Fruit fly (Drosophila melanogaster) whole organism, embryonic: ENCODE measurements around the gene Grasp65.
A peak's percentile ranks its signal among the peaks of the same experiment; 100 is the strongest.

Experiments
- Atf6 ChIP-seq: fragments of 200-800 bp; sonication (Bioruptor generic); IDR thresholded peaks from 2 replicates; pipeline ENCODE4 v1.3.6; 2022; ENCODE audit warnings: missing biosample characterization, missing genetic modification characterization
- CG11093 ChIP-seq: fragments of 200-800 bp; sonication (Bioruptor generic); IDR thresholded peaks from 3 replicates; pipeline ENCODE4 v1.3.6; 2022; ENCODE audit warnings: missing biosample characterization, missing genetic modification characterization
- CG11504 ChIP-seq: fragments of 200-800 bp; sonication (Bioruptor generic); optimal IDR thresholded peaks from 3 replicates; lab custom pipeline; 2019; ENCODE audit warnings: missing biosample characterization, mild to moderate bottlenecking, missing genetic modification characterization, moderate library complexity
- CG11560 ChIP-seq: fragments of 200-800 bp; sonication (Bioruptor generic); IDR thresholded peaks from 3 replicates; pipeline ENCODE4 v1.3.6; 2022; ENCODE audit warnings: missing biosample characterization, missing genetic modification characterization
- CG12769 ChIP-seq: fragments of 200-800 bp; sonication (Bioruptor generic); optimal IDR thresholded peaks from 2 replicates; lab custom pipeline; 2019; ENCODE audit warnings: missing biosample characterization, mild to moderate bottlenecking, missing genetic modification characterization, moderate library complexity
- CG12942 ChIP-seq: fragments of 200-800 bp; sonication (Bioruptor generic); optimal IDR thresholded peaks from 3 replicates; lab custom pipeline; 2016; ENCODE audit warnings: missing biosample characterization, missing genetic modification characterization
- CG15011 ChIP-seq: fragments of 200-800 bp; sonication (Bioruptor generic); optimal IDR thresholded peaks from 3 replicates; lab custom pipeline; 2018; ENCODE audit warnings: missing biosample characterization, mild to moderate bottlenecking, missing genetic modification characterization
- CG16863 ChIP-seq: fragments of 200-800 bp; sonication (Bioruptor generic); optimal IDR thresholded peaks from 3 replicates; lab custom pipeline; 2016; ENCODE audit warnings: missing biosample characterization, missing genetic modification characterization
- CG2120 ChIP-seq: fragments of 200-800 bp; sonication (Bioruptor generic); optimal IDR thresholded peaks from 3 replicates; lab custom pipeline; 2016; ENCODE audit warnings: missing biosample characterization, missing genetic modification characterization
- CG2889 ChIP-seq: fragments of 200-800 bp; sonication (Bioruptor generic); IDR thresholded peaks from 3 replicates; pipeline ENCODE4 v1.3.6; 2022; ENCODE audit warnings: missing biosample characterization, missing genetic modification characterization
- CG3281 ChIP-seq: fragments of 200-800 bp; sonication (Bioruptor generic); optimal IDR thresholded peaks from 3 replicates; lab custom pipeline; 2017; ENCODE audit warnings: missing biosample characterization, mild to moderate bottlenecking, missing genetic modification characterization
- CG4820 ChIP-seq: fragments of 200-800 bp; sonication (Bioruptor generic); optimal IDR thresholded peaks from 3 replicates; lab custom pipeline; 2016; ENCODE audit warnings: missing biosample characterization, missing genetic modification characterization
- CG5180 ChIP-seq: fragments of 200-800 bp; sonication (Bioruptor generic); optimal IDR thresholded peaks from 3 replicates; lab custom pipeline; 2017; ENCODE audit warnings: missing biosample characterization, missing genetic modification characterization, mild to moderate bottlenecking, moderate library complexity, missing genetic modification reagents
- CG6272 ChIP-seq: fragments of 200-800 bp; sonication (Bioruptor generic); IDR thresholded peaks from 2 replicates; pipeline ENCODE4 v1.3.6; 2022; ENCODE audit warnings: missing biosample characterization, missing genetic modification characterization
- CG6689 ChIP-seq: fragments of 200-800 bp; sonication (Bioruptor generic); IDR thresholded peaks from 2 replicates; pipeline ENCODE4 v1.3.6; 2022; ENCODE audit warnings: missing biosample characterization, missing genetic modification characterization
- CG7839 ChIP-seq: fragments of 200-800 bp; sonication (Bioruptor generic); optimal IDR thresholded peaks from 3 replicates; lab custom pipeline; 2018; ENCODE audit warnings: missing biosample characterization, mild to moderate bottlenecking, missing genetic modification characterization, moderate library complexity
- Dad ChIP-seq: fragments of 200-800 bp; sonication (Bioruptor generic); optimal IDR thresholded peaks from 3 replicates; lab custom pipeline; 2016; ENCODE audit warnings: missing biosample characterization, missing genetic modification characterization
- Dip3 ChIP-seq: fragments of 200-800 bp; sonication (Bioruptor generic); optimal IDR thresholded peaks from 3 replicates; lab custom pipeline; 2016; ENCODE audit warnings: missing biosample characterization, missing genetic modification characterization
- Ets65A ChIP-seq: fragments of 200-800 bp; sonication (Bioruptor generic); peaks from one replicate; lab custom pipeline; 2016; ENCODE audit warnings: missing biosample characterization, missing genetic modification characterization
- Gsc ChIP-seq: fragments of 200-800 bp; sonication (Bioruptor generic); IDR thresholded peaks from 2 replicates; pipeline ENCODE4 v1.3.6; 2022; ENCODE audit warnings: missing biosample characterization, missing genetic modification characterization
- H15 ChIP-seq: fragments of 200-800 bp; sonication (Bioruptor generic); IDR thresholded peaks from 3 replicates; pipeline ENCODE4 v1.3.6; 2022; ENCODE audit warnings: missing biosample characterization, missing genetic modification characterization
- HmgD ChIP-seq: fragments of 200-800 bp; sonication (Bioruptor generic); optimal IDR thresholded peaks from 3 replicates; lab custom pipeline; 2016; ENCODE audit warnings: missing biosample characterization, missing genetic modification characterization
- Hmr ChIP-seq: fragments of 200-800 bp; sonication (Bioruptor generic); optimal IDR thresholded peaks from 3 replicates; lab custom pipeline; 2017; ENCODE audit warnings: mild to moderate bottlenecking, missing biosample characterization, missing genetic modification reagents, missing genetic modification characterization
- Lhr ChIP-seq: fragments of 200-800 bp; sonication (Bioruptor generic); optimal IDR thresholded peaks from 3 replicates; lab custom pipeline; 2017; ENCODE audit warnings: mild to moderate bottlenecking, missing biosample characterization, missing genetic modification reagents, missing genetic modification characterization
- MESR4 ChIP-seq: fragments of 200-800 bp; sonication (Bioruptor generic); optimal IDR thresholded peaks from 2 replicates; lab custom pipeline; 2018; ENCODE audit warnings: missing biosample characterization, mild to moderate bottlenecking, missing genetic modification characterization, moderate library complexity
- Mes4 ChIP-seq: fragments of 200-800 bp; sonication (Bioruptor generic); optimal IDR thresholded peaks from 2 replicates; lab custom pipeline; 2016; ENCODE audit warnings: missing biosample characterization, missing genetic modification characterization
- Pdp1 ChIP-seq, 2 experiments: fragments of 200-800 bp; sonication (Bioruptor generic); optimal IDR thresholded peaks; 3 replicates each; lab custom pipeline; 2016; ENCODE audit warnings: missing biosample characterization in 2 of 2, missing genetic modification characterization in 2 of 2, mild to moderate bottlenecking in 1 of 2, moderate library complexity in 1 of 2
- Sin3A ChIP-seq: fragments of >200 bp; optimal IDR thresholded peaks from 2 replicates; lab custom pipeline; 2018
- Six4 ChIP-seq: fragments of 200-800 bp; sonication (Bioruptor generic); optimal IDR thresholded peaks from 2 replicates; lab custom pipeline; 2016; ENCODE audit warnings: missing biosample characterization, missing genetic modification characterization
- Sox100B ChIP-seq: fragments of 200-800 bp; sonication (Bioruptor generic); optimal IDR thresholded peaks from 3 replicates; lab custom pipeline; 2018; ENCODE audit warnings: missing biosample characterization, mild to moderate bottlenecking, missing genetic modification characterization
- Sox102F ChIP-seq: fragments of 200-800 bp; sonication (Bioruptor generic); optimal IDR thresholded peaks from 2 replicates; lab custom pipeline; 2018; ENCODE audit warnings: missing biosample characterization, mild to moderate bottlenecking, missing genetic modification characterization, moderate library complexity
- Sry-β ChIP-seq: fragments of 200-800 bp; sonication (Bioruptor generic); optimal IDR thresholded peaks from 2 replicates; lab custom pipeline; 2018; ENCODE audit warnings: missing biosample characterization, mild to moderate bottlenecking, missing genetic modification characterization, moderate library complexity
- Vsx1 ChIP-seq: fragments of 200-800 bp; sonication (Bioruptor generic); optimal IDR thresholded peaks from 2 replicates; lab custom pipeline; 2017; ENCODE audit warnings: missing biosample characterization, mild to moderate bottlenecking, missing genetic modification characterization, missing genetic modification reagents
- Xbp1 ChIP-seq: fragments of 200-800 bp; sonication (Bioruptor generic); optimal IDR thresholded peaks from 3 replicates; lab custom pipeline; 2016; ENCODE audit warnings: missing biosample characterization, mild to moderate bottlenecking, missing genetic modification characterization
- bbx ChIP-seq: fragments of 200-800 bp; sonication (Bioruptor generic); IDR thresholded peaks from 2 replicates; pipeline ENCODE4 v1.3.6; 2022; ENCODE audit warnings: missing biosample characterization, missing genetic modification characterization; ENCODE audit not compliant: partially characterized antibody
- chinmo ChIP-seq: fragments of 200-800 bp; sonication (Bioruptor generic); IDR thresholded peaks from 4 replicates; pipeline ENCODE4 v1.3.6; 2022; ENCODE audit warnings: missing biosample characterization, missing genetic modification characterization; ENCODE audit not compliant: partially characterized antibody
- chn ChIP-seq: fragments of 200-800 bp; sonication (Bioruptor generic); optimal IDR thresholded peaks from 2 replicates; lab custom pipeline; 2016; ENCODE audit warnings: missing biosample characterization, missing genetic modification characterization
- danr ChIP-seq: fragments of 200-800 bp; sonication (Bioruptor generic); IDR thresholded peaks from 2 replicates; pipeline ENCODE4 v1.3.6; 2022; ENCODE audit warnings: missing biosample characterization, missing genetic modification characterization
- gem ChIP-seq: fragments of 200-800 bp; sonication (Bioruptor generic); optimal IDR thresholded peaks from 2 replicates; lab custom pipeline; 2019; ENCODE audit warnings: missing biosample characterization, mild to moderate bottlenecking, missing genetic modification characterization, moderate library complexity
- h ChIP-seq: fragments of >200 bp; optimal IDR thresholded peaks from 2 replicates; lab custom pipeline; 2017
- ind ChIP-seq: fragments of 200-800 bp; sonication (Bioruptor generic); optimal IDR thresholded peaks from 3 replicates; lab custom pipeline; 2016; ENCODE audit warnings: missing biosample characterization, missing genetic modification characterization
- mam ChIP-seq: fragments of 200-800 bp; sonication (Bioruptor generic); optimal IDR thresholded peaks from 3 replicates; lab custom pipeline; 2016; ENCODE audit warnings: missing biosample characterization, missing genetic modification characterization
- mld ChIP-seq: fragments of 200-800 bp; sonication (Bioruptor generic); IDR thresholded peaks from 3 replicates; pipeline ENCODE4 v1.3.6; 2022; ENCODE audit warnings: missing biosample characterization, missing genetic modification characterization; ENCODE audit not compliant: partially characterized antibody
- org-1 ChIP-seq: fragments of 200-800 bp; sonication (Bioruptor generic); optimal IDR thresholded peaks from 2 replicates; lab custom pipeline; 2017; ENCODE audit warnings: missing biosample characterization, missing genetic modification characterization
- peb ChIP-seq: fragments of 200-800 bp; sonication (Bioruptor generic); IDR thresholded peaks from 2 replicates; pipeline ENCODE4 v1.3.6; 2022; ENCODE audit warnings: missing biosample characterization, missing genetic modification characterization
- sens ChIP-seq: fragments of 200-800 bp; sonication (Bioruptor generic); peaks from one replicate; lab custom pipeline; 2016; ENCODE audit warnings: missing biosample characterization, missing genetic modification characterization
- stwl ChIP-seq: fragments of 200-800 bp; sonication (Bioruptor generic); optimal IDR thresholded peaks from 3 replicates; lab custom pipeline; 2018; ENCODE audit warnings: missing biosample characterization, mild to moderate bottlenecking, missing genetic modification characterization, moderate library complexity

Grasp65 gene

dm6 chr3L:19945469-19945868, 20.7 kb downstream of the Grasp65 start (continued):
- TF ChIP-seq CG7839 (tag; lab: Kevin White, UChicago) (peak; percentile 40), Mes4 (no peak), chinmo (GFP tag; lab: Robert Waterston, UW) (0 out of 4 replicates have a peak, but pooled peaks have one; percentile 32), danr (GFP tag; lab: Robert Waterston, UW) (no peak), Sin3A (lab: Kevin White, UChicago) (no peak), CG3281 (GFP tag; lab: Kevin White, UChicago) (peak; percentile 23), gem (tag; lab: Kevin White, UChicago) (peak; percentile 61), Lhr (GFP tag; lab: Kevin White, UChicago) (no peak), mam (no peak), CG6689 (peak; percentile 33; the same call in 1 of the 2 replicates), sens (GFP tag; lab: Kevin White, UChicago) (peak; percentile 7), bbx (no peak), Xbp1 (GFP tag; lab: Kevin White, UChicago) (peak; percentile 28), Sox102F (GFP tag; lab: Kevin White, UChicago) (peak; percentile 52), Six4 (no peak), Ets65A (peak; percentile 90), Dip3 (GFP tag; lab: Kevin White, UChicago) (no peak), CG12942 (peak; percentile 2), Pdp1 (GFP tag; optimal IDR thresholded peaks at IDR 0.05; lab: Kevin White, UChicago) (peak in 1 of 2 experiments; percentile 80), CG4820 (GFP tag; lab: Kevin White, UChicago) (peak; percentile 14), h (lab: Kevin White, UChicago) (no peak), CG11504 (peak; percentile 45), CG12769 (tag; lab: Kevin White, UChicago) (peak; percentile 17), Atf6 (no peak), ind (GFP tag; lab: Kevin White, UChicago) (no peak), MESR4 (GFP tag; lab: Kevin White, UChicago) (no peak), Vsx1 (GFP tag; lab: Kevin White, UChicago) (peak; percentile 29)

dm6 chr3L:19951035-19951434, 26.3 kb downstream of the Grasp65 start, which contains the start of gene CG32219:
Gene CG32219 (minus strand): TSS chr3L:19951135.
- TF ChIP-seq mld (GFP tag; lab: Robert Waterston, UW) (no peak), Sry-β (GFP tag; lab: Kevin White, UChicago) (no peak), CG16863 (GFP tag; lab: Kevin White, UChicago) (no peak), CG2120 (no peak), CG11560 (tag; lab: Robert Waterston, UW) (no peak)

dm6 chr3L:19951868-19952267, 27.1 kb downstream of the Grasp65 start, which contains the start of gene CG34258:
Gene CG34258 (minus strand): TSS chr3L:19951968.
- TF ChIP-seq Hmr: no peak
- no peak for TF ChIP-seq Gsc (GFP tag; lab: Robert Waterston, UW)
- no peak for TF ChIP-seq H15 (GFP tag; lab: Robert Waterston, UW)
- TF ChIP-seq CG11093 (GFP tag; lab: Robert Waterston, UW): no peak
- TF ChIP-seq CG6272: no peak
- no peak for TF ChIP-seq CG2889 (GFP tag; lab: Robert Waterston, UW)
- TF ChIP-seq peb: no peak
- no peak for TF ChIP-seq Sox100B (GFP tag; lab: Kevin White, UChicago)
- TF ChIP-seq org-1 (GFP tag; lab: Kevin White, UChicago): no peak
- no peak for TF ChIP-seq HmgD (GFP tag; lab: Kevin White, UChicago)
- TF ChIP-seq CG15011: no peak
- TF ChIP-seq Dad: no peak
- no peak for TF ChIP-seq stwl (tag; lab: Kevin White, UChicago)
- TF ChIP-seq CG5180: no peak
- TF ChIP-seq chn (GFP tag; lab: Kevin White, UChicago): no peak
